Fruit fly (Drosophila melanogaster) whole organism, embryonic: ENCODE data around the gene Setx.

Experiments
- B-H2 ChIP-seq: fragments of 200-800 bp; sonication (Bioruptor generic); optimal IDR thresholded peaks from 2 replicates; lab custom pipeline; 2018; ENCODE audit warnings: missing biosample characterization, mild to moderate bottlenecking, missing genetic modification characterization
- CG10209 ChIP-seq: fragments of 200-800 bp; sonication (Bioruptor generic); optimal IDR thresholded peaks from 3 replicates; lab custom pipeline; 2017; ENCODE audit warnings: missing biosample characterization, mild to moderate bottlenecking, missing genetic modification characterization, missing genetic modification reagents
- CG10462 ChIP-seq: fragments of 200-800 bp; sonication (Bioruptor generic); optimal IDR thresholded peaks from 2 replicates; lab custom pipeline; 2016; ENCODE audit warnings: missing biosample characterization, missing genetic modification characterization
- CG11093 ChIP-seq: fragments of 200-800 bp; sonication (Bioruptor generic); IDR thresholded peaks from 3 replicates; pipeline ENCODE4 v1.3.6; 2022; ENCODE audit warnings: missing biosample characterization, missing genetic modification characterization
- CG12219 ChIP-seq: fragments of 200-800 bp; sonication (Bioruptor generic); optimal IDR thresholded peaks from 3 replicates; lab custom pipeline; 2018; ENCODE audit warnings: missing biosample characterization, mild to moderate bottlenecking, missing genetic modification characterization
- CG1233 ChIP-seq: fragments of 200-800 bp; sonication (Bioruptor generic); optimal IDR thresholded peaks from 4 replicates; lab custom pipeline; 2018; ENCODE audit warnings: missing biosample characterization, mild to moderate bottlenecking, missing genetic modification characterization
- CG12744 ChIP-seq: fragments of 200-800 bp; sonication (Bioruptor generic); optimal IDR thresholded peaks from 2 replicates; lab custom pipeline; 2016; ENCODE audit warnings: missing biosample characterization, missing genetic modification characterization
- CG14965 ChIP-seq: fragments of 200-800 bp; sonication (Bioruptor generic); optimal IDR thresholded peaks from 2 replicates; lab custom pipeline; 2016; ENCODE audit warnings: missing biosample characterization, missing genetic modification characterization, borderline replicate concordance
- CG1529 ChIP-seq: fragments of 200-800 bp; sonication (Bioruptor generic); optimal IDR thresholded peaks from 3 replicates; lab custom pipeline; 2018; ENCODE audit warnings: missing biosample characterization, missing genetic modification characterization
- CG15696 ChIP-seq: fragments of 200-800 bp; sonication (Bioruptor generic); optimal IDR thresholded peaks from 2 replicates; lab custom pipeline; 2019; ENCODE audit warnings: missing biosample characterization, mild to moderate bottlenecking, missing genetic modification characterization, moderate library complexity
- CG1602 ChIP-seq: fragments of 200-800 bp; sonication (Bioruptor generic); optimal IDR thresholded peaks from 3 replicates; lab custom pipeline; 2016; ENCODE audit warnings: missing biosample characterization, missing genetic modification characterization
- CG1603 ChIP-seq: fragments of 200-800 bp; sonication (Bioruptor generic); optimal IDR thresholded peaks from 2 replicates; lab custom pipeline; 2019; ENCODE audit warnings: missing biosample characterization, mild to moderate bottlenecking, missing genetic modification characterization, moderate library complexity
- CG1832 ChIP-seq: fragments of 200-800 bp; sonication (Bioruptor generic); optimal IDR thresholded peaks from 2 replicates; lab custom pipeline; 2017; ENCODE audit warnings: missing biosample characterization, mild to moderate bottlenecking, missing genetic modification characterization, inconsistent platforms
- CG2678 ChIP-seq: fragments of 200-800 bp; sonication (Bioruptor generic); optimal IDR thresholded peaks from 3 replicates; lab custom pipeline; 2019; ENCODE audit warnings: missing biosample characterization, mild to moderate bottlenecking, missing genetic modification characterization, moderate library complexity
- CG3281 ChIP-seq: fragments of 200-800 bp; sonication (Bioruptor generic); optimal IDR thresholded peaks from 3 replicates; lab custom pipeline; 2017; ENCODE audit warnings: missing biosample characterization, mild to moderate bottlenecking, missing genetic modification characterization
- CG4707 ChIP-seq: fragments of 200-800 bp; sonication (Bioruptor generic); optimal IDR thresholded peaks from 2 replicates; lab custom pipeline; 2018; ENCODE audit warnings: missing biosample characterization, mild to moderate bottlenecking, missing genetic modification characterization, moderate library complexity
- CG6854 ChIP-seq: fragments of 200-800 bp; sonication (Bioruptor generic); optimal IDR thresholded peaks from 3 replicates; lab custom pipeline; 2017; ENCODE audit warnings: missing biosample characterization, mild to moderate bottlenecking, missing genetic modification characterization
- CG7556 ChIP-seq: fragments of 200-800 bp; sonication (Bioruptor generic); optimal IDR thresholded peaks from 2 replicates; lab custom pipeline; 2017; ENCODE audit warnings: missing biosample characterization, mild to moderate bottlenecking, missing genetic modification characterization
- CG7963 ChIP-seq: fragments of 200-800 bp; sonication (Bioruptor generic); IDR thresholded peaks from 3 replicates; pipeline ENCODE4 v1.3.6; 2022; ENCODE audit warnings: missing biosample characterization, missing genetic modification characterization; ENCODE audit not compliant: partially characterized antibody
- CG8924 ChIP-seq: fragments of 200-800 bp; optimal IDR thresholded peaks from 3 replicates; lab custom pipeline; 2019; ENCODE audit warnings: missing biosample characterization, mild to moderate bottlenecking, missing genetic modification characterization, moderate library complexity
- CG9876 ChIP-seq: fragments of 200-800 bp; sonication (Bioruptor generic); optimal IDR thresholded peaks from 2 replicates; lab custom pipeline; 2016; ENCODE audit warnings: missing biosample characterization, missing genetic modification characterization
- Eip74EF ChIP-seq, 2 experiments: fragments of 200-800 bp in 1 of 2; fragments of >200 bp in 1 of 2; sonication (Bioruptor generic) in 1 of 2; optimal IDR thresholded peaks; 2 replicates each; lab custom pipeline; 2017 to 2019; ENCODE audit warnings: missing biosample characterization in 2 of 2, missing genetic modification characterization in 2 of 2, mild to moderate bottlenecking in 1 of 2, moderate library complexity in 1 of 2
- Ets65A ChIP-seq: fragments of 200-800 bp; sonication (Bioruptor generic); peaks from one replicate; lab custom pipeline; 2016; ENCODE audit warnings: missing biosample characterization, missing genetic modification characterization
- H15 ChIP-seq: fragments of 200-800 bp; sonication (Bioruptor generic); IDR thresholded peaks from 3 replicates; pipeline ENCODE4 v1.3.6; 2022; ENCODE audit warnings: missing biosample characterization, missing genetic modification characterization
- Neu2 ChIP-seq: fragments of 200-800 bp; sonication (Bioruptor generic); optimal IDR thresholded peaks from 3 replicates; lab custom pipeline; 2016; ENCODE audit warnings: missing biosample characterization, missing genetic modification characterization, borderline replicate concordance
- Opbp ChIP-seq: fragments of 200-800 bp; sonication (Bioruptor generic); IDR thresholded peaks from 3 replicates; pipeline ENCODE4 v1.3.6; 2022; ENCODE audit warnings: missing biosample characterization, missing genetic modification characterization; ENCODE audit not compliant: partially characterized antibody
- Ravus ChIP-seq: fragments of 200-800 bp; sonication (Bioruptor generic); IDR thresholded peaks from 2 replicates; pipeline ENCODE4 v1.3.6; 2022; ENCODE audit warnings: missing biosample characterization, missing genetic modification characterization
- Scr ChIP-seq: fragments of 200-800 bp; sonication (Bioruptor generic); IDR thresholded peaks from 2 replicates; pipeline ENCODE4 v1.3.6; 2022; ENCODE audit warnings: missing biosample characterization, missing genetic modification characterization; ENCODE audit not compliant: partially characterized antibody
- Ssrp ChIP-seq: fragments of 200-800 bp; sonication (Bioruptor generic); optimal IDR thresholded peaks from 2 replicates; lab custom pipeline; 2018; ENCODE audit warnings: missing biosample characterization, mild to moderate bottlenecking, missing genetic modification characterization, moderate library complexity
- Stat92E ChIP-seq, 3 experiments: fragments of >200 bp in 2 of 3; fragments of 200-800 bp in 1 of 3; sonication (Bioruptor generic) in 1 of 3; optimal IDR thresholded peaks; 2 replicates each; lab custom pipeline; 2017 to 2019; ENCODE audit warnings: missing biosample characterization in 3 of 3, missing genetic modification characterization in 3 of 3, mild to moderate bottlenecking in 1 of 3, moderate library complexity in 1 of 3
- Xrp1 ChIP-seq: fragments of 200-800 bp; sonication (Bioruptor generic); IDR thresholded peaks from 2 replicates; pipeline ENCODE4 v1.3.6; 2022; ENCODE audit warnings: missing biosample characterization, missing genetic modification characterization
- bcd ChIP-seq: fragments of 200-800 bp; sonication (Bioruptor generic); optimal IDR thresholded peaks from 2 replicates; lab custom pipeline; 2017; ENCODE audit warnings: missing biosample characterization, mild to moderate bottlenecking, missing genetic modification characterization
- chif ChIP-seq, 2 experiments: fragments of 200-800 bp; sonication (Bioruptor generic); optimal IDR thresholded peaks; 3 replicates each; lab custom pipeline; 2016; ENCODE audit warnings: missing biosample characterization in 2 of 2, missing genetic modification characterization in 2 of 2
- danr ChIP-seq: fragments of 200-800 bp; sonication (Bioruptor generic); IDR thresholded peaks from 2 replicates; pipeline ENCODE4 v1.3.6; 2022; ENCODE audit warnings: missing biosample characterization, missing genetic modification characterization
- ftz-f1 ChIP-seq: fragments of 200-800 bp; sonication (Bioruptor generic); optimal IDR thresholded peaks from 2 replicates; lab custom pipeline; 2016; ENCODE audit warnings: missing biosample characterization, missing genetic modification characterization
- ham ChIP-seq: fragments of 200-800 bp; sonication (Bioruptor generic); IDR thresholded peaks from 2 replicates; pipeline ENCODE4 v1.3.6; 2022; ENCODE audit warnings: missing biosample characterization, missing genetic modification characterization
- jing ChIP-seq: fragments of 200-800 bp; sonication (Bioruptor generic); optimal IDR thresholded peaks from 2 replicates; lab custom pipeline; 2018; ENCODE audit warnings: missing biosample characterization, mild to moderate bottlenecking, missing genetic modification characterization
- maf-S ChIP-seq: fragments of 200-800 bp; sonication (Bioruptor generic); optimal IDR thresholded peaks from 2 replicates; lab custom pipeline; 2016; ENCODE audit warnings: missing biosample characterization, missing genetic modification characterization
- mam ChIP-seq: fragments of 200-800 bp; sonication (Bioruptor generic); optimal IDR thresholded peaks from 3 replicates; lab custom pipeline; 2016; ENCODE audit warnings: missing biosample characterization, missing genetic modification characterization
- otp ChIP-seq: fragments of 200-800 bp; sonication (Bioruptor generic); IDR thresholded peaks from 3 replicates; pipeline ENCODE4, ENCODE4 v1.3.6; 2022; ENCODE audit warnings: missing biosample characterization, missing genetic modification characterization
- pros ChIP-seq: fragments of 200-800 bp; sonication (Bioruptor generic); optimal IDR thresholded peaks from 3 replicates; lab custom pipeline; 2019; ENCODE audit warnings: missing biosample characterization, mild to moderate bottlenecking, missing genetic modification characterization, moderate library complexity
- pzg ChIP-seq: fragments of 200-800 bp; sonication (Bioruptor generic); optimal IDR thresholded peaks from 3 replicates; lab custom pipeline; 2018; ENCODE audit warnings: missing biosample characterization, mild to moderate bottlenecking, missing genetic modification characterization, moderate library complexity
- repo ChIP-seq: fragments of 200-800 bp; sonication (Bioruptor generic); optimal IDR thresholded peaks from 2 replicates; lab custom pipeline; 2016; ENCODE audit warnings: missing biosample characterization, missing genetic modification characterization
- ro ChIP-seq: fragments of 200-800 bp; sonication (Bioruptor generic); IDR thresholded peaks from 2 replicates; pipeline ENCODE4 v1.3.6; 2022; ENCODE audit warnings: missing biosample characterization, missing genetic modification characterization
- tgo ChIP-seq: fragments of 200-800 bp; sonication (Bioruptor generic); IDR thresholded peaks from 3 replicates; pipeline ENCODE4 v1.3.6; 2022; ENCODE audit warnings: missing biosample characterization, missing genetic modification characterization
- tin ChIP-seq: fragments of 200-800 bp; sonication (Bioruptor generic); optimal IDR thresholded peaks from 3 replicates; lab custom pipeline; 2016; ENCODE audit warnings: missing biosample characterization, missing genetic modification characterization
- wdn ChIP-seq: fragments of 200-800 bp; sonication (Bioruptor generic); IDR thresholded peaks from 2 replicates; pipeline ENCODE4 v1.3.6; 2022; ENCODE audit warnings: missing biosample characterization, missing genetic modification characterization
- wek ChIP-seq: fragments of 200-800 bp; sonication (Bioruptor generic); optimal IDR thresholded peaks from 3 replicates; lab custom pipeline; 2018; ENCODE audit warnings: missing biosample characterization, mild to moderate bottlenecking, missing genetic modification characterization, moderate library complexity
- zfh2 ChIP-seq: fragments of 200-800 bp; sonication (Bioruptor generic); optimal IDR thresholded peaks from 2 replicates; lab custom pipeline; 2016; ENCODE audit warnings: missing biosample characterization, missing genetic modification characterization

The Setx gene

dm6 chr3L:8115864-8116528 lies 21.3 kb downstream of the Setx start, which contains the start of the genes Arp3 and msk (continued):
- peak; percentile 86 for TF ChIP-seq maf-S (GFP tag; lab: Kevin White, UChicago)
- TF ChIP-seq Scr = peak; percentile 49
- peak; percentile 68 for TF ChIP-seq tgo
- TF ChIP-seq CG10209 (GFP tag; lab: Kevin White, UChicago) = peak; percentile 67
- peak; percentile 69 for TF ChIP-seq ftz-f1 (GFP tag; lab: Kevin White, UChicago)
- peak; percentile 11 for TF ChIP-seq CG12219
- TF ChIP-seq CG11093 = peak; percentile 73
- TF ChIP-seq jing (GFP tag; lab: Kevin White, UChicago) = no peak
- no peak for TF ChIP-seq CG1529 (GFP tag; lab: Kevin White, UChicago)
- TF ChIP-seq Neu2 (GFP tag; lab: Kevin White, UChicago) = peak; percentile 72
- peak; percentile 96 for TF ChIP-seq pzg
- no peak for TF ChIP-seq CG14965 (GFP tag; lab: Kevin White, UChicago)
- peak; percentile 76 for TF ChIP-seq CG1233
- no peak for TF ChIP-seq CG10462
- no peak; the same call in 1 of the 2 replicates for TF ChIP-seq Ravus
- no peak for TF ChIP-seq CG4707 (GFP tag; lab: Kevin White, UChicago)
- peak; percentile 55 for TF ChIP-seq CG7556 (GFP tag; lab: Kevin White, UChicago)
- TF ChIP-seq CG2678 (tag; lab: Kevin White, UChicago) = no peak
- peak; percentile 87 for TF ChIP-seq bcd (GFP tag; lab: Kevin White, UChicago)
- peak; percentile 74; the same call in 2 of the 3 replicates for TF ChIP-seq H15 (GFP tag; lab: Robert Waterston, UW)
- peak; percentile 14 for TF ChIP-seq CG6854 (GFP tag; lab: Kevin White, UChicago)
- peak; percentile 68 for TF ChIP-seq CG15696 (tag; lab: Kevin White, UChicago)
- TF ChIP-seq Eip74EF (GFP tag; optimal IDR thresholded peaks at IDR 0.05; lab: Kevin White, UChicago) = peak in 1 of 2 experiments; percentile 15
- no peak for TF ChIP-seq pros (GFP tag; lab: Kevin White, UChicago)
- TF ChIP-seq danr = peak; percentile 70
- TF ChIP-seq wek (GFP tag; lab: Kevin White, UChicago) = no peak
- no peak for TF ChIP-seq ham (GFP tag; lab: Robert Waterston, UW)
- TF ChIP-seq CG8924 (tag; lab: Kevin White, UChicago) = no peak
- TF ChIP-seq chif (GFP tag; optimal IDR thresholded peaks at IDR 0.05; lab: Kevin White, UChicago) = peak; percentile 76 to 87
- TF ChIP-seq CG1602 (GFP tag; lab: Kevin White, UChicago) = peak; percentile 76
- TF ChIP-seq Xrp1 (GFP tag; lab: Robert Waterston, UW) = peak; percentile 71
- peak; percentile 72 for TF ChIP-seq wdn
- peak; percentile 89 for TF ChIP-seq tin (GFP tag; lab: Kevin White, UChicago)
- peak; percentile 88 for TF ChIP-seq CG3281 (GFP tag; lab: Kevin White, UChicago)
- peak; percentile 81 for TF ChIP-seq repo (GFP tag; lab: Kevin White, UChicago)
- no peak for TF ChIP-seq CG7963 (GFP tag; lab: Robert Waterston, UW)
- peak; percentile 71 for TF ChIP-seq CG12744 (GFP tag; lab: Kevin White, UChicago)
- TF ChIP-seq Ets65A (GFP tag; lab: Kevin White, UChicago) = peak; percentile 99
- peak in 1 of 3 experiments; percentile 59 for TF ChIP-seq Stat92E (GFP tag; optimal IDR thresholded peaks at IDR 0.05; lab: Kevin White, UChicago)
- peak; percentile 28; the same call in 1 of the 2 replicates for TF ChIP-seq ro (GFP tag; lab: Robert Waterston, UW)
- no peak for TF ChIP-seq Opbp (GFP tag; lab: Robert Waterston, UW)
- peak; percentile 94 for TF ChIP-seq zfh2 (GFP tag; lab: Kevin White, UChicago)
- TF ChIP-seq B-H2 (GFP tag; lab: Kevin White, UChicago) = peak; percentile 91
- TF ChIP-seq mam (GFP tag; lab: Kevin White, UChicago) = peak; percentile 95
- TF ChIP-seq otp (GFP tag; lab: Robert Waterston, UW) = 0 out of 3 replicates have a peak, but pooled peaks have one; percentile 19
- TF ChIP-seq CG1603 (tag; lab: Kevin White, UChicago) = peak; percentile 83
- TF ChIP-seq Ssrp (tag; lab: Kevin White, UChicago) = peak; percentile 66
- TF ChIP-seq CG1832 (GFP tag; lab: Kevin White, UChicago) = no peak
- TF ChIP-seq CG9876 (GFP tag; lab: Kevin White, UChicago) = peak; percentile 83
